Worm (Caenorhabditis elegans) whole organism, L1 larva: ENCODE results near the gene unc-60.
A peak's percentile ranks its signal among the peaks of the same experiment; 100 is the strongest.

Experiments
- C04F5.9 ChIP-seq: sonication (generic microtip); optimal IDR thresholded peaks from 2 replicates; lab custom pipeline; 2016; ENCODE audit warnings: missing genetic modification characterization, missing compliant biosample characterization
- C16A3.4 ChIP-seq: fragments of 150-350 bp; optimal IDR thresholded peaks from 2 replicates; lab custom pipeline; 2014; ENCODE audit warnings: missing biosample characterization, missing genetic modification characterization
- C34B4.2 ChIP-seq: sonication (generic microtip); optimal IDR thresholded peaks from 2 replicates; lab custom pipeline; 2017; ENCODE audit warnings: mild to moderate bottlenecking, missing genetic modification characterization, missing compliant biosample characterization
- F16B12.6 ChIP-seq: fragments of 150-350 bp; optimal IDR thresholded peaks from 2 replicates; lab custom pipeline; 2014; ENCODE audit warnings: missing biosample characterization, missing genetic modification characterization
- aha-1 ChIP-seq: fragments of 150-350 bp; optimal IDR thresholded peaks from 2 replicates; lab custom pipeline; 2014; ENCODE audit warnings: missing biosample characterization, missing genetic modification characterization
- alr-1 ChIP-seq: fragments of 200-800 bp; sonication (Bioruptor generic); optimal IDR thresholded peaks from 2 replicates; lab custom pipeline; 2018; ENCODE audit warnings: borderline replicate concordance, mild to moderate bottlenecking, missing genetic modification characterization, missing compliant biosample characterization
- ama-1 ChIP-seq: fragments of 150-350 bp; optimal IDR thresholded peaks from 2 replicates; lab custom pipeline; 2014
- blmp-1 ChIP-seq: fragments of 150-350 bp; optimal IDR thresholded peaks from 2 replicates; lab custom pipeline; 2014; ENCODE audit warnings: missing biosample characterization, missing genetic modification characterization
- ceh-63 ChIP-seq: fragments of 200-800 bp; sonication (Bioruptor generic); optimal IDR thresholded peaks from 2 replicates; lab custom pipeline; 2018; ENCODE audit warnings: mild to moderate bottlenecking, missing genetic modification characterization, missing compliant biosample characterization
- ceh-8 ChIP-seq: fragments of 200-800 bp; sonication (Bioruptor generic); optimal IDR thresholded peaks from 2 replicates; lab custom pipeline; 2018; ENCODE audit warnings: mild to moderate bottlenecking, missing genetic modification characterization, moderate library complexity, missing compliant biosample characterization
- ceh-88 ChIP-seq: fragments of 200-800 bp; sonication (Bioruptor generic); IDR thresholded peaks from 2 replicates; pipeline ENCODE4 v1.3.6; 2022; ENCODE audit warnings: missing genetic modification characterization, missing compliant biosample characterization
- ceh-90 ChIP-seq: sonication (generic microtip); optimal IDR thresholded peaks from 2 replicates; lab custom pipeline; 2016; ENCODE audit warnings: missing genetic modification characterization, missing compliant biosample characterization
- ces-1 ChIP-seq: fragments of 150-350 bp; optimal IDR thresholded peaks from 2 replicates; lab custom pipeline; 2014; ENCODE audit warnings: missing biosample characterization, missing genetic modification reagents, missing genetic modification characterization
- dpl-1 ChIP-seq, 3 experiments: fragments of 150-350 bp in 2 of 3; sonication (generic microtip) in 1 of 3; optimal IDR thresholded peaks; 2 replicates each; lab custom pipeline; 2014 to 2017; ENCODE audit warnings: missing biosample characterization in 3 of 3, missing genetic modification characterization in 3 of 3, missing genetic modification reagents in 3 of 3
- dsc-1 ChIP-seq: sonication (generic microtip); optimal IDR thresholded peaks from 2 replicates; lab custom pipeline; 2016; ENCODE audit warnings: mild to moderate bottlenecking, missing genetic modification characterization, missing compliant biosample characterization
- efl-1 ChIP-seq, 4 experiments: fragments of 150-350 bp; optimal IDR thresholded peaks in 3 of 4; peaks in 1 of 4; 1 replicate in 1 of 4; 2 replicates in 3 of 4; lab custom pipeline; 2014; ENCODE audit warnings: missing biosample characterization in 2 of 4, missing genetic modification characterization in 2 of 4, missing genetic modification reagents in 2 of 4
- efl-3 ChIP-seq: fragments of 200-800 bp; sonication (Bioruptor generic); optimal IDR thresholded peaks from 2 replicates; lab custom pipeline; 2018; ENCODE audit warnings: mild to moderate bottlenecking, missing genetic modification characterization, missing compliant biosample characterization
- egl-27 ChIP-seq, 2 experiments: fragments of 150-350 bp in 1 of 2; sonication (generic microtip); optimal IDR thresholded peaks; 3 replicates each; lab custom pipeline; 2017 to 2018; ENCODE audit warnings: missing biosample characterization in 2 of 2, missing genetic modification characterization in 2 of 2, missing genetic modification reagents in 2 of 2
- elt-2 ChIP-seq: sonication (generic microtip); optimal IDR thresholded peaks from 2 replicates; lab custom pipeline; 2016; ENCODE audit warnings: missing genetic modification characterization, mild to moderate bottlenecking, inconsistent platforms, missing compliant biosample characterization, missing genetic modification reagents
- elt-3 ChIP-seq, 6 experiments: fragments of 150-350 bp in 1 of 6; sonication (generic microtip); optimal IDR thresholded peaks; 2 replicates each; lab custom pipeline; 2017 to 2018; ENCODE audit warnings: missing biosample characterization in 6 of 6, missing genetic modification characterization in 6 of 6, inconsistent platforms in 1 of 6
- fkh-8 ChIP-seq: sonication (generic microtip); optimal IDR thresholded peaks from 2 replicates; lab custom pipeline; 2016; ENCODE audit warnings: mild to moderate bottlenecking, missing genetic modification characterization, missing compliant biosample characterization
- fos-1 ChIP-seq: fragments of 150-350 bp; optimal IDR thresholded peaks from 2 replicates; lab custom pipeline; 2014; ENCODE audit warnings: missing biosample characterization, missing genetic modification characterization
- grh-1 ChIP-seq: fragments of 200-800 bp; sonication (Bioruptor generic); IDR thresholded peaks from 2 replicates; pipeline ENCODE4 v1.3.6; 2022; ENCODE audit warnings: missing genetic modification reagents, missing genetic modification characterization, missing compliant biosample characterization
- hlh-17 ChIP-seq: fragments of 200-800 bp; sonication (Bioruptor generic); optimal IDR thresholded peaks from 2 replicates; lab custom pipeline; 2018; ENCODE audit warnings: missing genetic modification characterization, mild to moderate bottlenecking, missing compliant biosample characterization, moderate library complexity, borderline replicate concordance
- hlh-4 ChIP-seq: sonication (generic microtip); optimal IDR thresholded peaks from 2 replicates; lab custom pipeline; 2016; ENCODE audit warnings: mild to moderate bottlenecking, missing genetic modification characterization, missing compliant biosample characterization
- hpl-2 ChIP-seq: fragments of 150-350 bp; optimal IDR thresholded peaks from 2 replicates; lab custom pipeline; 2014; ENCODE audit warnings: missing biosample characterization, missing genetic modification reagents, missing genetic modification characterization
- irx-1 ChIP-seq: sonication (generic microtip); optimal IDR thresholded peaks from 2 replicates; lab custom pipeline; 2016; ENCODE audit warnings: missing genetic modification characterization, missing compliant biosample characterization
- isw-1 ChIP-seq: fragments of 200-800 bp; sonication (Bioruptor generic); IDR thresholded peaks from 2 replicates; pipeline ENCODE4 v1.3.6; 2022; ENCODE audit warnings: missing genetic modification characterization, missing compliant biosample characterization
- jun-1 ChIP-seq: fragments of 150-350 bp; optimal IDR thresholded peaks from 2 replicates; lab custom pipeline; 2014; ENCODE audit warnings: missing biosample characterization, missing genetic modification reagents, missing genetic modification characterization
- lin-14 ChIP-seq: fragments of 200-800 bp; sonication (Bioruptor generic); optimal IDR thresholded peaks from 2 replicates; lab custom pipeline; 2018; ENCODE audit warnings: mild to moderate bottlenecking, missing genetic modification characterization, moderate library complexity, missing compliant biosample characterization
- lin-35 ChIP-seq, 2 experiments: fragments of 150-350 bp; optimal IDR thresholded peaks; 2 replicates each; lab custom pipeline; 2014; ENCODE audit warnings: missing biosample characterization in 2 of 2, missing genetic modification characterization in 2 of 2, missing genetic modification reagents in 2 of 2
- lir-3 ChIP-seq: sonication (generic microtip); optimal IDR thresholded peaks from 2 replicates; lab custom pipeline; 2016; ENCODE audit warnings: mild to moderate bottlenecking, missing genetic modification characterization, moderate library complexity, missing compliant biosample characterization; ENCODE audit not compliant: poor library complexity
- lsy-2 ChIP-seq, 2 experiments: fragments of 150-350 bp; optimal IDR thresholded peaks; 2 replicates each; lab custom pipeline; 2014; ENCODE audit warnings: missing biosample characterization in 2 of 2, missing genetic modification characterization in 2 of 2
- mdl-1 ChIP-seq, 2 experiments: fragments of 150-350 bp; optimal IDR thresholded peaks; 2 replicates each; lab custom pipeline; 2014 to 2017; ENCODE audit warnings: missing biosample characterization in 2 of 2, missing genetic modification characterization in 2 of 2, inconsistent platforms in 1 of 2
- mef-2 ChIP-seq: fragments of 150-350 bp; optimal IDR thresholded peaks from 2 replicates; lab custom pipeline; 2014; ENCODE audit warnings: missing biosample characterization, missing genetic modification characterization
- mep-1 ChIP-seq: fragments of 150-350 bp; optimal IDR thresholded peaks from 2 replicates; lab custom pipeline; 2014; ENCODE audit warnings: missing biosample characterization, missing genetic modification characterization
- nhr-20 ChIP-seq: sonication (generic microtip); optimal IDR thresholded peaks from 2 replicates; lab custom pipeline; 2016; ENCODE audit warnings: mild to moderate bottlenecking, missing genetic modification characterization, missing compliant biosample characterization
- nhr-237 ChIP-seq: fragments of 150-350 bp; optimal IDR thresholded peaks from 2 replicates; lab custom pipeline; 2014; ENCODE audit warnings: missing biosample characterization, missing genetic modification characterization
- nhr-28 ChIP-seq: fragments of 150-350 bp; optimal IDR thresholded peaks from 2 replicates; lab custom pipeline; 2014; ENCODE audit warnings: missing biosample characterization, missing genetic modification characterization
- pag-3 ChIP-seq: sonication (generic microtip); optimal IDR thresholded peaks from 2 replicates; lab custom pipeline; 2017; ENCODE audit warnings: missing genetic modification characterization, mild to moderate bottlenecking, missing compliant biosample characterization, antibody characterized with exemption, borderline replicate concordance; ENCODE audit not compliant: insufficient read depth
- pax-3 ChIP-seq: fragments of 200-800 bp; sonication (Bioruptor generic); optimal IDR thresholded peaks from 2 replicates; lab custom pipeline; 2018; ENCODE audit warnings: mild to moderate bottlenecking, missing genetic modification characterization, moderate library complexity, missing compliant biosample characterization
- rnt-1 ChIP-seq: sonication (generic microtip); optimal IDR thresholded peaks from 2 replicates; lab custom pipeline; 2016; ENCODE audit warnings: mild to moderate bottlenecking, missing genetic modification characterization, moderate library complexity, missing compliant biosample characterization
- sox-4 ChIP-seq: sonication (generic microtip); optimal IDR thresholded peaks from 2 replicates; lab custom pipeline; 2016; ENCODE audit warnings: missing genetic modification characterization, missing compliant biosample characterization
- sptf-1 ChIP-seq: fragments of 150-350 bp; optimal IDR thresholded peaks from 2 replicates; lab custom pipeline; 2014; ENCODE audit warnings: missing biosample characterization, missing genetic modification characterization
- sup-37 ChIP-seq: fragments of 200-800 bp; sonication (Bioruptor generic); optimal IDR thresholded peaks from 2 replicates; lab custom pipeline; 2018; ENCODE audit warnings: mild to moderate bottlenecking, missing genetic modification characterization, missing compliant biosample characterization
- swsn-7 ChIP-seq: sonication (generic microtip); optimal IDR thresholded peaks from 2 replicates; lab custom pipeline; 2016; ENCODE audit warnings: missing genetic modification characterization, missing compliant biosample characterization
- tbx-2 ChIP-seq: sonication (generic microtip); optimal IDR thresholded peaks from 2 replicates; lab custom pipeline; 2016; ENCODE audit warnings: missing genetic modification characterization, missing compliant biosample characterization
- tlp-1 ChIP-seq: fragments of 150-350 bp; optimal IDR thresholded peaks from 2 replicates; lab custom pipeline; 2014; ENCODE audit warnings: missing biosample characterization, missing genetic modification characterization
- unc-130 ChIP-seq: fragments of 150-350 bp; optimal IDR thresholded peaks from 2 replicates; lab custom pipeline; 2017; ENCODE audit warnings: missing biosample characterization, missing genetic modification characterization, inconsistent platforms
- unc-98 ChIP-seq: fragments of 200-800 bp; sonication (Bioruptor generic); IDR thresholded peaks from 2 replicates; pipeline ENCODE4 v1.3.6; 2022; ENCODE audit warnings: missing genetic modification characterization, missing compliant biosample characterization
- vab-15 ChIP-seq: sonication (generic microtip); optimal IDR thresholded peaks from 2 replicates; lab custom pipeline; 2017; ENCODE audit warnings: missing genotype, mild to moderate bottlenecking, missing genetic modification characterization, missing compliant biosample characterization
- xbp-1 ChIP-seq: sonication (generic microtip); optimal IDR thresholded peaks from 2 replicates; lab custom pipeline; 2016; ENCODE audit warnings: missing genetic modification characterization, missing compliant biosample characterization
- zip-4 ChIP-seq: fragments of 200-800 bp; sonication (Bioruptor generic); optimal IDR thresholded peaks from 2 replicates; lab custom pipeline; 2018; ENCODE audit warnings: mild to moderate bottlenecking, missing genetic modification characterization, moderate library complexity, missing compliant biosample characterization

The unc-60 gene

DNA sequence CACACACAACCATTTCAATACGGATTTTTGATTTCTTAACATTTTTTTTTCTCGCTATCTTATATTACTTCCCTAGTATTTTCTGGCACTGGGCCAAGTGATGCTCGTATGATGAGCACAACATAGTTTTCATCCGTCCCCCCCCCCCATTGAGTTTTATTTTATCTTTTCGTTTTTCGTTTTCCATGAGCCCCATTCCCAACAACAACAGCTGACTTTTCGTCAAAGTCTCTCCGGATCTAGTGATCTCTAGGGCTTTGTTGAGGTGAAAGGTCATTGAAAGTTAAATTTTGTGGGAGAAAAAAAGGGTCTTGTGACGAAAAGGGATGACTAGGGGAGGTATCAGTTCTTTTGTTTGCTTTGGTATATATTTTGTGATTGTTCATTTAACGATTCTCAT lies 6.0 kb downstream of the unc-60 start:
- no peak for TF ChIP-seq zip-4
- TF ChIP-seq C16A3.4: no peak
- TF ChIP-seq ces-1 (GFP tag; lab: Kevin White, UChicago): no peak
- TF ChIP-seq swsn-7 (tag; lab: Kevin White, UChicago): peak; percentile 31
- peak; percentile 11 for TF ChIP-seq irx-1 (tag; lab: Kevin White, UChicago)
- TF ChIP-seq unc-98 (GFP tag; lab: Robert Waterston, UW): no peak
- no peak for TF ChIP-seq sup-37 (GFP tag; lab: Kevin White, UChicago)
- TF ChIP-seq nhr-237 (tag; lab: Kevin White, UChicago): no peak
- TF ChIP-seq nhr-28 (tag; lab: Kevin White, UChicago): no peak
- TF ChIP-seq elt-2 (tag; lab: Kevin White, UChicago): no peak
- TF ChIP-seq pag-3: peak; percentile 20
- no peak for TF ChIP-seq lir-3 (tag; lab: Kevin White, UChicago)
- peak; percentile 37 for TF ChIP-seq tbx-2 (tag; lab: Kevin White, UChicago)
- peak; percentile 58 for TF ChIP-seq unc-130 (tag; lab: Kevin White, UChicago)
- TF ChIP-seq aha-1 (tag; lab: Kevin White, UChicago): no peak
- no peak for TF ChIP-seq ceh-8 (GFP tag; lab: Kevin White, UChicago)
- TF ChIP-seq hlh-17 (GFP tag; lab: Kevin White, UChicago): no peak
- peak; percentile 5 for TF ChIP-seq mep-1 (tag; lab: Kevin White, UChicago)
- no peak for TF ChIP-seq fkh-8 (tag; lab: Kevin White, UChicago)
- no peak for TF ChIP-seq egl-27 (tag; optimal IDR thresholded peaks at IDR 0.05; lab: Kevin White, UChicago)
- peak in 1 of 2 experiments; percentile 29 for TF ChIP-seq efl-1 (optimal IDR thresholded peaks at IDR 0.05; lab: Kevin White, UChicago)
- peak in 1 of 2 experiments; percentile 83 for TF ChIP-seq efl-1 (GFP tag; optimal IDR thresholded peaks at IDR 0.05 in 1 of 2; lab: Kevin White, UChicago)
- TF ChIP-seq hpl-2 (GFP tag; lab: Kevin White, UChicago): no peak
- peak; percentile 58 for TF ChIP-seq nhr-20
- TF ChIP-seq ceh-90 (tag; lab: Kevin White, UChicago): no peak
- TF ChIP-seq ceh-88: no peak
- TF ChIP-seq alr-1: no peak
- TF ChIP-seq blmp-1 (tag; lab: Kevin White, UChicago): no peak
- no peak for TF ChIP-seq hlh-4 (tag; lab: Kevin White, UChicago)
- TF ChIP-seq C34B4.2 (tag; lab: Kevin White, UChicago): no peak
- no peak for TF ChIP-seq jun-1 (tag; lab: Kevin White, UChicago)
- TF ChIP-seq rnt-1 (tag; lab: Kevin White, UChicago): peak; percentile 83
- no peak for TF ChIP-seq pax-3 (tag; lab: Kevin White, UChicago)
- no peak for TF ChIP-seq elt-3 (tag; optimal IDR thresholded peaks at IDR 0.05; lab: Kevin White, UChicago)
- no peak for TF ChIP-seq lin-35 (GFP tag; optimal IDR thresholded peaks at IDR 0.05; lab: Kevin White, UChicago)
- TF ChIP-seq dpl-1 (GFP tag; optimal IDR thresholded peaks at IDR 0.05; lab: Kevin White, UChicago): no peak
- TF ChIP-seq lin-14 (GFP tag; lab: Kevin White, UChicago): peak; percentile 97
- TF ChIP-seq C04F5.9 (tag; lab: Kevin White, UChicago): no peak
- no peak for TF ChIP-seq ama-1 (lab: Kevin White, UChicago)
- peak in 1 of 2 experiments; percentile 52 for TF ChIP-seq lsy-2 (tag; optimal IDR thresholded peaks at IDR 0.05; lab: Kevin White, UChicago)
- TF ChIP-seq mdl-1 (tag; optimal IDR thresholded peaks at IDR 0.05; lab: Kevin White, UChicago): no peak
- TF ChIP-seq efl-3: no peak
- TF ChIP-seq F16B12.6: no peak
- no peak for TF ChIP-seq sptf-1 (tag; lab: Kevin White, UChicago)
- no peak for TF ChIP-seq ceh-63
- no peak for TF ChIP-seq fos-1 (tag; lab: Kevin White, UChicago)
- TF ChIP-seq tlp-1 (tag; lab: Kevin White, UChicago): no peak
- TF ChIP-seq dsc-1: no peak
- no peak for TF ChIP-seq sox-4 (tag; lab: Kevin White, UChicago)
- peak; percentile 26 for TF ChIP-seq mef-2 (tag; lab: Kevin White, UChicago)
- TF ChIP-seq vab-15 (tag; lab: Kevin White, UChicago): no peak
- TF ChIP-seq xbp-1: no peak
- TF ChIP-seq isw-1 (GFP tag; lab: Robert Waterston, UW): no peak
- TF ChIP-seq grh-1: no peak
